Worm (Caenorhabditis elegans): ENCODE results near the gene tbcb-1.

The tbcb-1 gene

DNA sequence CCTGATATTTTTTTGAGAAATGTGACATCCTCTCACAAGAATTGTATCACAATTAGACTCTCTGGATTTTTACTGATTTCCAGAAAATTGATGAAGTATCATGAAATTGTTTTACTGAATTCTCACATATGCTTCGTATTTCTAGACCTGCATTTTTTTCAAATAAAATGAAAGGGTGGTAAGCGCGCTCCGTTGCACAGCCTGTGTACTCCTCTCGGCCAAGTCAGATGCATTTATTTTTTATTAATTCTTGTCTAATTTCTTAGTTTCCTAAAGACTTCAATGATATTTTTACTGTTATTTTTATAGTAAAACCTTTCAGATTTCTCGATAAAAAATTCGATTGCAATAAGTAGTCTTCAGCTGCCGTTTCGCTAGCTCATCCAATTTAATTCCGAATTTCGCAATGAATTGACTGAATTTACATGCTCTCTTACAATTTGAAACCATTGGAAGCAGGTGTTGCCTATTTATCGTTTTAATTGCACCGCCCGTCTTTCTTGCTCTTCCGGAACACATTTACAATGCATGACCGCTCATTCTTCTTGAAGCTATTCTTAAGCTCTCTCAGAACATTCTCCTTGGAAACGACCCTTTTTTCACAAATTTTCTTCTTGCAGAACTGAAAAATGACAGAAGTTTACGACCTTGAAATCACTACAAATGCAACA, at the start of gene tbcb-1:
Gene tbcb-1 (plus strand): TSS at position 621 of the 671 bp plus-strand sequence.
- no peak for TF ChIP-seq hmg-4 (GFP tag; optimal IDR thresholded peaks at IDR 0.05)
- TF ChIP-seq ama-1 (optimal IDR thresholded peaks at IDR 0.05): no peak
- no peak for TF ChIP-seq hmbx-1 (tag; optimal IDR thresholded peaks at IDR 0.05)
- no peak for TF ChIP-seq sea-1 (GFP tag; conservative IDR thresholded peaks at IDR 0.05)
- no peak for TF ChIP-seq aly-1 (tag; optimal IDR thresholded peaks at IDR 0.05)
- no peak for TF ChIP-seq tbx-37 (GFP tag; conservative IDR thresholded peaks at IDR 0.05)
- no peak for TF ChIP-seq F13C5.2 (tag; optimal IDR thresholded peaks at IDR 0.05)
- no peak for TF ChIP-seq flt-1 (GFP tag; IDR thresholded peaks at IDR 0.05)
- no peak for TF ChIP-seq tra-4 (tag; optimal IDR thresholded peaks at IDR 0.05)
- TF ChIP-seq scrt-1 (GFP tag; IDR thresholded peaks at IDR 0.05): no peak
- TF ChIP-seq ets-7 (tag; optimal IDR thresholded peaks at IDR 0.05): no peak
- no peak for TF ChIP-seq B0310.2 (tag; optimal IDR thresholded peaks at IDR 0.05)
- TF ChIP-seq ceh-36 (tag; optimal IDR thresholded peaks at IDR 0.05): no peak
- no peak for TF ChIP-seq pes-1 (GFP tag; IDR thresholded peaks at IDR 0.05)
- no peak for TF ChIP-seq tbx-11 (GFP tag; IDR thresholded peaks at IDR 0.05)

DNA sequence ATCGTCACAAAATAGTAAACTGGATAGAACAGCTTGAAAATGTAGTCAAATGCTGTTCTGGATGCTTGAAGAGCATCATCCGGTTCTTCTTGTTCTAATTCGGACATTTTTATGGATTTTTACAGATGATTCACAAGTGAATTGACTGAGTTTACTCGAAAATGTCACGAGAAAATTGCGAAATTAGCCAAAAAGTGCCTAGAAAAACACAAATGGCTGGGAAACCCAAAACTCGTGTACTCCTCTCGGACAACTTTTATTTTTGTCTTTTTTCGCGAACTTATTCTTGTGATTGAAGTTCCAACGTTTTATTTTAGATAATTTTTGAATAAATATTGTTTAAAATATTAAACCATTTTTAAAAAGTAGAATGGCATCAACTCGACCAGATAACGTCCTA, 40.3 kb upstream of the tbcb-1 start, which contains the start of the genes C56A3.4 and C56A3.5:
Gene C56A3.4 (minus strand): TSS at position 154 of the 400 bp plus-strand sequence.
Gene C56A3.5 (plus strand): TSS at position 367 of the 400 bp plus-strand sequence.
- TF ChIP-seq pes-1 (GFP tag; IDR thresholded peaks at IDR 0.05) (no peak), aly-1 (tag; optimal IDR thresholded peaks at IDR 0.05) (no peak), ceh-36 (tag; optimal IDR thresholded peaks at IDR 0.05) (no peak), tbx-11 (GFP tag; IDR thresholded peaks at IDR 0.05) (no peak), tbx-37 (GFP tag; conservative IDR thresholded peaks at IDR 0.05) (no peak), hmbx-1 (tag; optimal IDR thresholded peaks at IDR 0.05) (no peak), ets-7 (tag; optimal IDR thresholded peaks at IDR 0.05) (no peak), B0310.2 (tag; optimal IDR thresholded peaks at IDR 0.05) (no peak), F13C5.2 (tag; optimal IDR thresholded peaks at IDR 0.05) (no peak), ama-1 (optimal IDR thresholded peaks at IDR 0.05) (no peak), hmg-4 (GFP tag; optimal IDR thresholded peaks at IDR 0.05) (no peak), tra-4 (tag; optimal IDR thresholded peaks at IDR 0.05) (no peak), flt-1 (GFP tag; IDR thresholded peaks at IDR 0.05) (no peak)

DNA sequence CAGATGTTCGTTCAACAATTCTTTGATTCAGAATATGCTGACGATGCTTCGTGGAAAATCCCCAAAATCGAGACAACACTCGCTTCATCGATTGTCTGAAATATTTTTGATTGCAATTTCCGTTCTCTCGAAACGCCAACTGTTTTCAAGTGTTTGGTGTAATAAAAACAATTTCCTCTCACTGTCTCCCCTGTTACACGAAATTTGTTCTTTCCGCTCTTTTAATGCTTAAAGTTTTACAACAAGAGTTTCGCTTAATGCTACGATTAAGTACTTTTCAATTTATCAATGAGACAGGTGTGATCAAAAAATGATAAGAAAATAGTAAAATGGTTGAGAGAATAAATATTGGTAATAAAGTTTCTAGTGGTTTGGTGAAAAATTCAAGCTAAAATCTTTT, 35.6 kb upstream of the tbcb-1 start, which contains the start of gene C56A3.6:
Gene C56A3.6 (minus strand): TSS at position 101 of the 400 bp plus-strand sequence.
- TF ChIP-seq scrt-1 (GFP tag; IDR thresholded peaks at IDR 0.05) (no peak), hmbx-1 (tag; optimal IDR thresholded peaks at IDR 0.05) (no peak), aly-1 (tag; optimal IDR thresholded peaks at IDR 0.05) (no peak), tbx-37 (GFP tag; conservative IDR thresholded peaks at IDR 0.05) (no peak), ceh-36 (tag; optimal IDR thresholded peaks at IDR 0.05) (no peak)

DNA sequence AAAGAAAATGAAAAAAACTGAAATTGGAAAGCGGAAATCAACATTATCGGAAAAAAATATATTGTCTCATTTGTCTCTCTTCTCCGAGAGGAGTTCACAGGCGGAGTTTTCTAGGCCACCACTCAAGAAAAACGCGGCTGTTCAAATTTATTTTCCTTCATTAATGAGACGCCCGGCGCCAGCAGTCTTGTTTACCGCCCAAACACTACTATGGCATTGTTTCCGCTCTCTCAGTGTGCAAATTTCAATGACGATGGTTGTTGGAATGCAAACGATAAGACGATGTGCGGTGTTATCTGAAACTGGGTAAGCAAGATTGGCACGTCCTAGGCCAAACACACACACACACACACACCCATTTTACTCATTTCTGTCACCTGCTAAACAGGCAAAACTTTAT, 35.2 kb upstream of the tbcb-1 start, which contains the start of gene cav-2:
Gene cav-2 (plus strand): TSS at position 359 of the 400 bp plus-strand sequence.
- no peak for TF ChIP-seq ets-7 (tag; optimal IDR thresholded peaks at IDR 0.05)
- TF ChIP-seq sea-1 (GFP tag; conservative IDR thresholded peaks at IDR 0.05): no peak
- no peak for TF ChIP-seq F13C5.2 (tag; optimal IDR thresholded peaks at IDR 0.05)
- TF ChIP-seq hmg-4 (GFP tag; optimal IDR thresholded peaks at IDR 0.05): no peak
- no peak for TF ChIP-seq B0310.2 (tag; optimal IDR thresholded peaks at IDR 0.05)
- TF ChIP-seq ama-1 (optimal IDR thresholded peaks at IDR 0.05): no peak
- TF ChIP-seq tbx-37 (GFP tag; conservative IDR thresholded peaks at IDR 0.05): peak; percentile 63
- TF ChIP-seq hnd-1 (tag; optimal IDR thresholded peaks at IDR 0.05): no peak
- TF ChIP-seq hmbx-1 (tag; optimal IDR thresholded peaks at IDR 0.05): no peak
- peak; percentile 52; the same call in 1 of the 2 replicates for TF ChIP-seq scrt-1 (GFP tag; IDR thresholded peaks at IDR 0.05)
- no peak; the same call in 1 of the 2 replicates for TF ChIP-seq pes-1 (GFP tag; IDR thresholded peaks at IDR 0.05)

DNA sequence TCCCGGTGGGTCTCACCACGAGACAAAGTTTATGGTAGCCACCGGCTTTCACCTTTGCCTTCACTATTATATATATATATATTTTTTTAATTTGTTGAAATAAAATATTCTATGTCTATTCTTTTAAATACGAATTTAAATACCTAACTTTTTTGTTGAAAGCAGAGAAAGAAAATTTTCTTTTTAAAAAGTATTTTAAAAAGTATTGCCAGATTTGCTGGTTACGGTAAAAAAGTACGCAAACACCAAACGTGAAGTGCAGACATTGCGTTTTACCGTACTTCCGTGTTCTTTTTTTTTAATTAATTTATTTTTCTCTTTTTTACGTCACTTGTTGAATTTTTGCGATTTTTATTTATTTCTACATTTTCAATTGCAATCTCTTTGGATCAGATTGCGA, 31.9 kb upstream of the tbcb-1 start, which contains the start of gene C56A3.8:
Gene C56A3.8 (plus strand): TSS at position 301 of the 400 bp plus-strand sequence.
- TF ChIP-seq tbx-11 (GFP tag; IDR thresholded peaks at IDR 0.05): no peak
- TF ChIP-seq flt-1 (GFP tag; IDR thresholded peaks at IDR 0.05): no peak
- no peak for TF ChIP-seq hmbx-1 (tag; optimal IDR thresholded peaks at IDR 0.05)
- TF ChIP-seq ama-1 (optimal IDR thresholded peaks at IDR 0.05): no peak
- no peak for TF ChIP-seq ceh-36 (tag; optimal IDR thresholded peaks at IDR 0.05)
- TF ChIP-seq F13C5.2 (tag; optimal IDR thresholded peaks at IDR 0.05): no peak
- TF ChIP-seq hnd-1 (tag; optimal IDR thresholded peaks at IDR 0.05): no peak
- no peak for TF ChIP-seq tbx-37 (GFP tag; conservative IDR thresholded peaks at IDR 0.05)
- no peak for TF ChIP-seq hmg-4 (GFP tag; optimal IDR thresholded peaks at IDR 0.05)
- no peak for TF ChIP-seq aly-1 (tag; optimal IDR thresholded peaks at IDR 0.05)
- no peak for TF ChIP-seq B0310.2 (tag; optimal IDR thresholded peaks at IDR 0.05)
- no peak for TF ChIP-seq tra-4 (tag; optimal IDR thresholded peaks at IDR 0.05)
- no peak for TF ChIP-seq scrt-1 (GFP tag; IDR thresholded peaks at IDR 0.05)
- TF ChIP-seq ets-7 (tag; optimal IDR thresholded peaks at IDR 0.05): no peak
- TF ChIP-seq sea-1 (GFP tag; conservative IDR thresholded peaks at IDR 0.05): no peak
- TF ChIP-seq ceh-13 (GFP tag; optimal IDR thresholded peaks at IDR 0.05): no peak
- no peak for TF ChIP-seq pes-1 (GFP tag; IDR thresholded peaks at IDR 0.05)

DNA sequence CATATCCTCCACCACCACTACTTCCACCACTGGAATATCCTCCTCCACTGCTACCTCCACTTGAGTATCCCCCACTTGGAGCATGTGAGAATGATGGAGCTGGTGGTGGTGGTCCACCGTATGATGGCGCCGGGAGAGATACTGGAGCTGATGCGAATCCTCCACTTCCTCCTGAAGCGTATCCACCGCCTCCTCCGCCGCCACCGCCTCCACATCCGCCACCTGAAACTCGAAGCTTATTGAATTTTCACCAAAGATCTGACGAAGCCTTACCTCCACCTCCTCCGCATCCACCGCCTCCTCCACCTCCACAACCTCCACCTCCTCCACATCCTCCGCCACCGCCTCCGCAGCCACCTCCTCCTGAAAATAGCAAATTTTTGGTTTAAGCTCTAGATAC, 29.2 kb upstream of the tbcb-1 start:
- TF ChIP-seq aly-1 (tag; optimal IDR thresholded peaks at IDR 0.05) (no peak), hmbx-1 (tag; optimal IDR thresholded peaks at IDR 0.05) (no peak), ceh-36 (tag; optimal IDR thresholded peaks at IDR 0.05) (no peak), F13C5.2 (tag; optimal IDR thresholded peaks at IDR 0.05) (no peak), scrt-1 (GFP tag; IDR thresholded peaks at IDR 0.05) (no peak), B0310.2 (tag; optimal IDR thresholded peaks at IDR 0.05) (no peak), tra-4 (tag; optimal IDR thresholded peaks at IDR 0.05) (no peak), ets-7 (tag; optimal IDR thresholded peaks at IDR 0.05) (no peak), hnd-1 (tag; optimal IDR thresholded peaks at IDR 0.05) (no peak), ama-1 (optimal IDR thresholded peaks at IDR 0.05) (no peak), pes-1 (GFP tag; IDR thresholded peaks at IDR 0.05) (no peak), sea-1 (GFP tag; conservative IDR thresholded peaks at IDR 0.05) (no peak), ceh-13 (GFP tag; optimal IDR thresholded peaks at IDR 0.05) (no peak), tbx-11 (GFP tag; IDR thresholded peaks at IDR 0.05) (no peak)

DNA sequence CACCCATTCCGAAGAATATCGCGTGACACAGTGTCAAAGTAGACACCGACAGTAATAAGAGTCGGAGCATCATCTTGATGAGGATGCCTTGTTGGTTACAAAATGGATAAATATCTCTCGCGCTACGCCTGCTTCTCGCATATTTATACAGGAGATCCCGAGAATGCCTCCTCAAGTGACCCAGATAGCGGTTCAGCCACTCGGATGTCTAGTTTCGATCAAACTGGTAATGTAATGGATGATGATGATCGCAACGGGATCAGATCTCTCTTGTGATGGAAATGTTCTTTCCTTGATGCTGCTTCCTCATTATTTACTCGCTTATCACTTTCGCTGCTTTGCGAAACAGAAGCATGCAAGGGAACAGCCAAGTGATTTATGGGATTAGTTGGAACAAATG, 28.1 kb upstream of the tbcb-1 start, which contains the start of gene grl-17:
Gene grl-17 (minus strand): TSS at position 101 of the 400 bp plus-strand sequence.
- TF ChIP-seq ceh-36 (tag; optimal IDR thresholded peaks at IDR 0.05) (no peak), scrt-1 (GFP tag; IDR thresholded peaks at IDR 0.05) (no peak), hnd-1 (tag; optimal IDR thresholded peaks at IDR 0.05) (no peak)

All from whole organism, early embryonic.